Worm (Caenorhabditis elegans) whole organism, early embryonic: ENCODE measurements around the gene tmem-231.

ENCODE experiments used
- B0310.2 ChIP-seq: sonication (generic microtip); optimal IDR thresholded peaks from 2 replicates; lab custom pipeline; 2016; ENCODE audit warnings: mild to moderate bottlenecking, missing genetic modification characterization, missing compliant biosample characterization
- F13C5.2 ChIP-seq: sonication (generic microtip); optimal IDR thresholded peaks from 2 replicates; lab custom pipeline; 2017; ENCODE audit warnings: mild to moderate bottlenecking, missing genetic modification characterization, inconsistent platforms, missing compliant biosample characterization
- aly-1 ChIP-seq: sonication (generic microtip); optimal IDR thresholded peaks from 2 replicates; lab custom pipeline; 2016; ENCODE audit warnings: missing genetic modification characterization, missing compliant biosample characterization
- flt-1 ChIP-seq: fragments of 200-800 bp; sonication (Bioruptor generic); IDR thresholded peaks from 2 replicates; pipeline ENCODE4 v1.3.6; 2022; ENCODE audit warnings: missing genetic modification characterization, missing compliant biosample characterization
- scrt-1 ChIP-seq: fragments of 200-800 bp; sonication (Bioruptor generic); IDR thresholded peaks from 2 replicates; pipeline ENCODE4 v1.3.6; 2022; ENCODE audit warnings: missing genetic modification characterization, missing compliant biosample characterization
- tbx-11 ChIP-seq: fragments of 200-800 bp; sonication (Bioruptor generic); IDR thresholded peaks from 2 replicates; pipeline ENCODE4 v1.3.6; 2022; ENCODE audit warnings: missing genetic modification characterization, missing compliant biosample characterization

ce11 chrIV:8394105-8394504, 32.5 kb upstream of the tmem-231 start, which contains the start of gene D2096.11:
- no peak for TF ChIP-seq F13C5.2 (tag; lab: Kevin White, UChicago)
- TF ChIP-seq B0310.2 (tag; lab: Kevin White, UChicago), result no peak
- TF ChIP-seq flt-1, result no peak
- no peak for TF ChIP-seq scrt-1 (GFP tag; lab: Robert Waterston, UW)
- TF ChIP-seq aly-1, result no peak
- no peak for TF ChIP-seq tbx-11 (GFP tag; lab: Robert Waterston, UW)
